Fruit fly (Drosophila melanogaster) whole organism, pupa: ENCODE data around the gene Hsp26.

Source experiments
- CG10348 ChIP-seq: fragments of 200-800 bp; sonication (Bioruptor generic); IDR thresholded peaks from 2 replicates; pipeline ENCODE4 v1.3.6; 2022; ENCODE audit warnings: missing biosample characterization, missing genetic modification characterization
- CG12605 ChIP-seq: fragments of 200-800 bp; sonication (Bioruptor generic); IDR thresholded peaks from 2 replicates; pipeline ENCODE4 v1.3.6; 2022; ENCODE audit warnings: missing biosample characterization, missing genetic modification characterization
- CG13204 ChIP-seq: fragments of 200-800 bp; sonication (Bioruptor generic); optimal IDR thresholded peaks from 2 replicates; lab custom pipeline; 2018; ENCODE audit warnings: missing biosample characterization, mild to moderate bottlenecking, missing genetic modification characterization, moderate library complexity
- CG17806 ChIP-seq: fragments of 200-800 bp; sonication (Bioruptor generic); optimal IDR thresholded peaks from 2 replicates; lab custom pipeline; 2018; ENCODE audit warnings: missing biosample characterization, mild to moderate bottlenecking, missing genetic modification characterization, moderate library complexity
- CG34367 ChIP-seq: fragments of 200-800 bp; sonication (Bioruptor generic); optimal IDR thresholded peaks from 2 replicates; lab custom pipeline; 2018; ENCODE audit warnings: missing biosample characterization, mild to moderate bottlenecking, missing genetic modification characterization
- CG4496 ChIP-seq: fragments of 200-800 bp; sonication (Bioruptor generic); IDR thresholded peaks from 3 replicates; pipeline ENCODE4 v1.3.6; 2022; ENCODE audit warnings: missing biosample characterization, missing genetic modification characterization
- CG9948 ChIP-seq: fragments of 200-800 bp; sonication (Bioruptor generic); optimal IDR thresholded peaks from 2 replicates; lab custom pipeline; 2018; ENCODE audit warnings: missing biosample characterization, mild to moderate bottlenecking, missing genetic modification characterization, moderate library complexity
- D1 ChIP-seq: fragments of 200-800 bp; sonication (Bioruptor generic); optimal IDR thresholded peaks from 2 replicates; lab custom pipeline; 2018; ENCODE audit warnings: missing biosample characterization, mild to moderate bottlenecking, missing genetic modification characterization, moderate library complexity
- EcR ChIP-seq: fragments of 200-800 bp; sonication (Bioruptor generic); optimal IDR thresholded peaks from 3 replicates; lab custom pipeline; 2019; ENCODE audit warnings: missing biosample characterization, missing genetic modification characterization, mild to moderate bottlenecking, moderate library complexity, missing genetic modification reagents
- Ets98B ChIP-seq: fragments of 200-800 bp; sonication (Bioruptor generic); IDR thresholded peaks from 2 replicates; pipeline ENCODE4 v1.3.6; 2022; ENCODE audit warnings: missing biosample characterization, missing genetic modification characterization
- Snoo ChIP-seq: fragments of 200-800 bp; sonication (Bioruptor generic); optimal IDR thresholded peaks from 3 replicates; lab custom pipeline; 2017; ENCODE audit warnings: missing biosample characterization, mild to moderate bottlenecking, missing genetic modification characterization, inconsistent platforms
- fd96Ca ChIP-seq: fragments of 200-800 bp; sonication (Bioruptor generic); IDR thresholded peaks from 3 replicates; pipeline ENCODE4 v1.3.6; 2022; ENCODE audit warnings: missing biosample characterization, missing genetic modification characterization
- rn ChIP-seq: fragments of 200-800 bp; sonication (Bioruptor generic); IDR thresholded peaks from 2 replicates; pipeline ENCODE4 v1.3.6; 2022; ENCODE audit warnings: missing biosample characterization, missing genetic modification characterization

DNA sequence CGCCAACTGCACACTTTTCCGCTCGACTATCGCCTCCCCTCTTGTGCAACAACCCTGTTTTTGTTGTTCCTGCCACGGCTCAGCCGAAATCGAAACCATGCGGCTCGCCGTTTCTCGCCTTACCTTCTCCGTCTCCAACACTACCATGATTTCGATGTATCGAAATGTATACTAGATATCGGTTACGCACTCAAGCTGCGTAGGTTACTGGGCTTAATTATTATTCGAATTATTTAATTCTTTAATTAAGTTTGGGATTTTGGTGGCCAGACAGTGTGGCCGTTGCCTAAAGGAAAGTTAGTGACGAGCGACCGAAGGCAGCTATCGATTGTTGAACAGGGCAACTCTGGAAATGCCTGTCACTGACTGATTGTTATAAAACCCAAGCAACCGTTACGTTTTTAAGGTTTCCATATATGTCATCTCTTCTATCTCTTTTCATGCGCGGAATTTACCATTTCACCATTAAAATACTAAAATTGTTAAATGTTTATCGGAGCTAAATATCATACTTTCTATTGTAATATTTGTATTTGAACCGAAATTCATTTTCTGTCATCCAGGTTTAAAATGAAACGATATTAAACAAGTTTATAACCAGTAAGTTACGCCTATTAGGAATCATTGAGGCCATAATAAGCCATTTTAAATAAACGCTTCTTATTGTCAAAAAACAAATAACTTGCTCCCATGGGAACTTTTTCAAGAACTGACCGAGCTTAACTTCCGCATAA lies 25.1 kb upstream of the Hsp26 start, which contains the start of gene eIF4E1:
- TF ChIP-seq CG12605 (GFP tag; lab: Robert Waterston, UW) = no peak
- TF ChIP-seq CG34367 (tag; lab: Kevin White, UChicago) = no peak
- no peak for TF ChIP-seq fd96Ca
- no peak for TF ChIP-seq Snoo (tag; lab: Kevin White, UChicago)
- TF ChIP-seq EcR (GFP tag; lab: Kevin White, UChicago) = no peak
- TF ChIP-seq CG10348 (GFP tag; lab: Robert Waterston, UW) = no peak
- TF ChIP-seq rn (GFP tag; lab: Robert Waterston, UW) = no peak
- TF ChIP-seq D1 (tag; lab: Kevin White, UChicago) = no peak
- TF ChIP-seq CG4496 = no peak
- TF ChIP-seq CG17806 (tag; lab: Kevin White, UChicago) = no peak
- TF ChIP-seq CG9948 (tag; lab: Kevin White, UChicago) = no peak
- TF ChIP-seq Ets98B (GFP tag; lab: Robert Waterston, UW) = no peak
- no peak for TF ChIP-seq CG13204 (GFP tag; lab: Kevin White, UChicago)
